Fruit fly (Drosophila melanogaster): ENCODE measurements around the gene ome.

DNA sequence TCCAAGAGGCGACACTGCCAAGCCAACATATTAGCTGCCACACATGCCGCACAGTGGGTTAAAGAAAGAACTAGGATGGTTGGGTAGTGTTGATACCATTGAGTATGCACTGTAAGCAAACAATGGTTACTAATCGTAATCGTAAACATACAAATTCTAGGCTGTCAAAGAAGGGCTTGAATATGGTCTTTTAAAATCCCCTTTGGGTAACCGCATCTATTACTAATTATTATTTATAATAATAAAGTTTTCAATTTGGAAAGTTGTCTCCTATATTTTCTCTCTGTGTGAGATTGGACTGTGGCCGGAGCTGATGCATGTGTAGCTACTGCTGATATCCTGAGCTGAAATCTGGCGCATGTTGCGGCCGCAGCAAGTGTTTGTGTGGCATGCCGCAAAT is 59.2 kb downstream of the ome start:
- TF ChIP-seq ttk (optimal IDR thresholded peaks at IDR 0.05) (no peak), h (optimal IDR thresholded peaks at IDR 0.05) (no peak), Sin3A (optimal IDR thresholded peaks at IDR 0.05) (no peak), psq (optimal IDR thresholded peaks at IDR 0.05) (no peak)
